Worm (Caenorhabditis elegans): ENCODE measurements around the gene pam-1.

The pam-1 gene

DNA sequence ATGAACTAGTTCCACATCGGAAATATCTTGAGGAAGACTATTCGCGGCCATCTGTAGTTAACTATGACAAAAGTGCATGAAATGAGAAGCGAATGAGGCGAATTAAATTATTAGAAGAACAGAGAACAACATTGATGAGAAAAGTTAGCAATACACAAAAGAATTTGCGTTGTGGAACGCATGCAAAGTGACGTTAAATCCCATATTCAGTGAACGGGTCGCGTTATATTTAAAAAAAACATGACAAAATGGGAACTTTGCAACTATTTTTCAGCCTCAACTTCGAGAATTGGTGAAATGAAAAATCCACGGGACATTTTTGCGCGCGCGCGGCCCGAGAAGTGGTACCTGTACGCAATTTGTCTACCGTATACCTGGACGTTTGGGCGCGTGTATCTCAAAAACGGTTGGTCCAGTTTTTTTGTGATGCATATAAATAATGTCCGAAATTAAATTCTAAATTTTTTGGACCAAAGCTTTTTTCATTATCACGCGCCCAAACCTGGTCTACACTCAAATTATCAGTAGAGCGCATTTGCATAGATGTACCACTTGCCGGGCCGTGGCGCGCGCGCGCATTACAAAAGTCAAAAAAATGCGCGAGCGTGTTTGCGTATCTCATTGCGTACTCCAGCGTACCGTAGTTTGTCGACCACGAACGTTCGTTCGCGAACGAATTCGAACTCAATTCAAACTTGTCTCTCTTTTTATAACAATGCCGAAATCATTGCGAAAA, 2.6 kb downstream of the pam-1 start, which contains the start of the genes cdd-2 and oef-1:
Gene cdd-2, minus strand, starts transcription at position 51 of the 736 bp plus-strand sequence.
Gene oef-1, plus strand, starts transcription at position 575 of the 736 bp plus-strand sequence.
- no peak for TF ChIP-seq tbx-8 (GFP tag; optimal IDR thresholded peaks at IDR 0.05)
- no peak for TF ChIP-seq nhr-237 (tag; optimal IDR thresholded peaks at IDR 0.05)
- TF ChIP-seq drap-1 (GFP tag; optimal IDR thresholded peaks at IDR 0.05): no peak
- no peak for TF ChIP-seq bed-3 (GFP tag; optimal IDR thresholded peaks at IDR 0.05)
- TF ChIP-seq nhr-12 (tag; optimal IDR thresholded peaks at IDR 0.05): no peak
- no peak for TF ChIP-seq elt-1 (tag; optimal IDR thresholded peaks at IDR 0.05; ENCODE audit: borderline replicate concordance, insufficient read depth)
- TF ChIP-seq ceh-39 (tag; optimal IDR thresholded peaks at IDR 0.05): no peak
- no peak for TF ChIP-seq unc-39 (tag; optimal IDR thresholded peaks at IDR 0.05)

DNA sequence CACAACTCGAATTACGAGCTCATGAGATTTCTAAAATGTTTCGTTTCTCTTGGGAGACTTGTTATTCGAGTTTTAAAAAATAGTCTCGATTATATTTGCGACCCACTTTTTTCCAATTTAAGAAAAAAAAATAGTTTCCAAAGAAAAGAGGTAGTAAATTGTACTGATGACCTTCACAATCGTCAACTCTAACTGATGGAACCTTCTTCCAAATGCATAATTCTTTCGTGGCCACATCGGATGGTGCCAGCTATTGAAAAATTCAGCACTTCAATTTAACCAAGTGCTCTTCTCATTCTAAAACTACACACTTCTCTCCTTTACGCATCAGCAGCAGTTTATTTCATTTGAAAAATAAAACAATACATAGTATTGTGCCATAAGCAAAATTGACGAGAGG, 7.0 kb downstream of the pam-1 start:
- no peak for TF ChIP-seq elt-1 (tag; optimal IDR thresholded peaks at IDR 0.05; ENCODE audit: borderline replicate concordance, insufficient read depth)

DNA sequence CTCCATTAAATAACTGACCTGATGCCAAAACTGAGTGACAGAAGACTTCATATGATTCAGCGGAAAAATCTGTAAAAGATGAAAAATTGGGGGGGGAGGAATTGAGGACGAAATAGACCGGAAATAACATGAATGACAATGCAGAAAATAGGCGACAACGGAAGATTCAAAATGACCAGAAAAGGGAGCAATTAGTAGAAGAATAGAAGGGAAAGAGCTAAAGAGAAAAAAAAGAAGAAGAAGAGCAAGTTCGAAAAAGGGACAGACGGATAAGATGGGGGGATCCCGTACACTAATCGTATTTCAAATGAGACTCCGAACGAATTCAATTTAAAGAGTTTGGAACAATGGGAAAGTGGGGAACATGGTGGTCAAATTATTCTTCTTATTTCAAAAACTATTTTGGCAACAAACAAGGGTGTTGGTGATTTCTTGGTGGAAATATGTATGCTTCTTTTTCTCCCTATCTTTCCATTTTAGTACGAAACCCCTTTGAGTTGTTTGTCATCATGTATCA, 8.1 kb downstream of the pam-1 start, which contains the start of gene R05G6.10:
Gene R05G6.10, minus strand, starts transcription at position 51 of the 517 bp plus-strand sequence.
- TF ChIP-seq snpc-4 (tag; optimal IDR thresholded peaks at IDR 0.05) (no peak), mls-2 (tag; optimal IDR thresholded peaks at IDR 0.05) (no peak), elt-1 (tag; optimal IDR thresholded peaks at IDR 0.05; ENCODE audit: borderline replicate concordance, insufficient read depth) (no peak), nhr-2 (tag; optimal IDR thresholded peaks at IDR 0.05) (no peak), ces-1 (GFP tag; optimal IDR thresholded peaks at IDR 0.05) (peak; percentile 95), ceh-43 (GFP tag; optimal IDR thresholded peaks at IDR 0.05) (no peak), ham-2 (GFP tag; optimal IDR thresholded peaks at IDR 0.05) (no peak)

DNA sequence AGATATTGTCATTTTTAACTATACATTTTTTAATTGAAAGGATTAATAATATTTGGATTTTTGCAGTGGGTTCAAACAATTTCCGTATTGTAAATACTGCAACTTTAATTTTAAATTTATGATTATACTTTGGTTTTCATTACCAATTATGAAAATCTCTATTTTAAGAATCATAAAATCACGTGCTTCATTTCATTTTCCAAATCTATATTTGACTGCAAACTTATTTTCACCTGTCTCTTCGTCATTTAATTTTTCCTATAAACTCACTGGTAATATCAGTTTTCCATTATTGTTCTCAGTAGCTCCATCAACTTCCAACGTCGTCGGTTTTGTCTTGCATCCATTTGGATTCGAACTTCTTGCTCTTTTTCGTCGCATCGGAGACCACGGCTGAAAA, 18.3 kb downstream of the pam-1 start, which contains the start of gene R05G6.1:
Gene R05G6.1, plus strand, starts transcription at position 301 of the 400 bp plus-strand sequence.
- no peak for TF ChIP-seq lin-32 (GFP tag; optimal IDR thresholded peaks at IDR 0.05)
- TF ChIP-seq ceh-83 (GFP tag; optimal IDR thresholded peaks at IDR 0.05): no peak
- TF ChIP-seq nhr-76 (tag; optimal IDR thresholded peaks at IDR 0.05): no peak
- no peak for TF ChIP-seq ceh-43 (GFP tag; optimal IDR thresholded peaks at IDR 0.05)
- no peak for TF ChIP-seq M03D4.4 (tag; optimal IDR thresholded peaks at IDR 0.05)

DNA sequence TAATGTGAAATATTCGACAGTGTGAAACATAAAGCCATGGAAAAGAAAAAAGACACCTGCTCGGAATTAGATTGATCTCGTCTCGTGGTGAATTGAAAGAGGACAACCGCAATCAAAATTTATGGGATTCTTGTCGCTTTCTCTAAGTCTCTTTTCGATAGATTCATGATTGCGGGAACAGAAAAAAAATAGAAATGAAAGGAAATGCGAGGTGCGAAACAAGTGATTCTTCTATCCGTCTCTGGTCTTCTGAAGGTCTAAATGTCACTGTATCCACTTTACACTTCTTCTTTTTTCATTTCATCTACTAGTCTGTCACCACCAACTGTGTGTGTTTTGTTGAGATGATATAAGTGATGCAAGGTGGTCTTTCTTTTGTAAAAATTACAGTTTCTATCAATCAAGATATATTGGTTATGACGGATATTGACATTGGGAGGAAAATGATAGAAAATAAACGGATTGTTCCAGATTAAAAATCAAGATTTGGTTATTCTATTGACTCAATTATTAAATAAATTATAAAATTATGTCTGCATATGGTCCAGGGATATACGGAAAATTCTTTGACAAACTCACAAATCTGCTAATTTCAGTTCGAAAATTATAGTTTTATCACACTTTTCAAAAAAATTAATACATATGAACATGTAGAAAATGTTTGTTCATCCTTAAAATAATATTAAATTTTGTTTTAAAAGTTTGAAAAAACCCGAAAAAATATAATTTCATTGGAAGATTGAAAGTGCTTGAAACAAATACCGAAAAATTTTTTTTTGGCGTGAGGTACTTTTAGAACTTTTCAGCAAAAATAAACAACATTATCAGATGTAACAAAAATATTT, 20.2 kb downstream of the pam-1 start:
- TF ChIP-seq nhr-2 (tag; optimal IDR thresholded peaks at IDR 0.05) (no peak), snpc-4 (tag; optimal IDR thresholded peaks at IDR 0.05) (no peak), ceh-39 (tag; optimal IDR thresholded peaks at IDR 0.05) (no peak), tbx-8 (GFP tag; optimal IDR thresholded peaks at IDR 0.05) (no peak), ztf-11 (tag; optimal IDR thresholded peaks at IDR 0.05) (no peak), nhr-12 (tag; optimal IDR thresholded peaks at IDR 0.05) (no peak), M03D4.4 (tag; optimal IDR thresholded peaks at IDR 0.05) (no peak), ceh-43 (GFP tag; optimal IDR thresholded peaks at IDR 0.05) (no peak), zip-8 (tag; optimal IDR thresholded peaks at IDR 0.05) (no peak)

DNA sequence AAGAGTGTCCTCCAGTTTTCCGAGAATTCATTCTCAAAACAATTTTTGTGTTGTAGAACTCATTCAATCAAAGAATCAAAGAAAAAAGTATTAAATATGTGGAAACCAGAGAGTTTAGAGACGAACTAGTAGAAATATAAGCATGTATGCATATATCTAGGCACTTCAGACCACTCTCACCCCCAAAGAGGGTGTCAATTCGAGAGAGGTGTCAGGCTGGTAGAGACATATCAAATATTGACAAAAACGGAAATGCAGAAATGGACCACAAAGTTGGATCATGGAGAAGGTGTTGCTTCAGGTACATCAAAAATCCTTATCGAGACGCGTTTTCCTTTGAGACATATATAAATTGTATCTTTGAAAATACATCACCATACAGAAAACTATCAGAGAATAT, 26.9 kb downstream of the pam-1 start:
- TF ChIP-seq bed-3 (GFP tag; optimal IDR thresholded peaks at IDR 0.05): no peak
- TF ChIP-seq pha-4 (tag; optimal IDR thresholded peaks at IDR 0.05): peak; percentile 51
- no peak for TF ChIP-seq zip-8 (tag; optimal IDR thresholded peaks at IDR 0.05)

DNA sequence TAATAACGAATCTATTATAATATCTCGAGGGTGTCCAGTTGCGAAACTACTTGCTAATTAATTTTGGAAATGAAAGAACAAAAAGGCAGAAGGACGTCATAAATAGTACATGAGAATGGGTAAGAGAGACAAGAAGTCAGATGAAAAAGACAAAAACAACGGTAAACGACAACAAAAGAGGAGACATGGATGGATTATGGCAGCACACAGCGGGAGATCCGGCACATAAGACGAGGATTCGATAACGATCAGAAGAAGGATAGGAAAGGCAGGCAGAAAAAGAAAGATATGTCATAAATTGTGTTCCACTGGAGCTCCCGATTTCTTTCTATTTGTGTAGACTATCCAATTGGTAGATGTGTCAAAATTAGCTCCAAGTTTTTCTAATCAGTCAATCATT, 29.0 kb downstream of the pam-1 start:
- TF ChIP-seq nhr-76 (tag; optimal IDR thresholded peaks at IDR 0.05): no peak
- TF ChIP-seq unc-39 (tag; optimal IDR thresholded peaks at IDR 0.05): no peak
- TF ChIP-seq mls-2 (tag; optimal IDR thresholded peaks at IDR 0.05): peak; percentile 43
- no peak for TF ChIP-seq unc-62 (GFP tag; optimal IDR thresholded peaks at IDR 0.05)
- no peak for TF ChIP-seq mep-1 (tag; optimal IDR thresholded peaks at IDR 0.05)
- peak; percentile 50 for TF ChIP-seq elt-1 (tag; optimal IDR thresholded peaks at IDR 0.05; ENCODE audit: borderline replicate concordance, insufficient read depth)
- TF ChIP-seq ceh-83 (GFP tag; optimal IDR thresholded peaks at IDR 0.05): no peak
- no peak for TF ChIP-seq ceh-39 (tag; optimal IDR thresholded peaks at IDR 0.05)
- no peak for TF ChIP-seq pha-4 (tag; optimal IDR thresholded peaks at IDR 0.05)
- no peak for TF ChIP-seq lin-32 (GFP tag; optimal IDR thresholded peaks at IDR 0.05)
